Worm (Caenorhabditis elegans) whole organism, L1 larva: ENCODE data around the gene sars-1.

ENCODE experiments used
- fkh-8 ChIP-seq: sonication (generic microtip); optimal IDR thresholded peaks from 2 replicates; lab custom pipeline; 2016; ENCODE audit warnings: mild to moderate bottlenecking, missing genetic modification characterization, missing compliant biosample characterization
- fos-1 ChIP-seq: fragments of 150-350 bp; optimal IDR thresholded peaks from 2 replicates; lab custom pipeline; 2014; ENCODE audit warnings: missing biosample characterization, missing genetic modification characterization
- hlh-17 ChIP-seq: fragments of 200-800 bp; sonication (Bioruptor generic); optimal IDR thresholded peaks from 2 replicates; lab custom pipeline; 2018; ENCODE audit warnings: missing genetic modification characterization, mild to moderate bottlenecking, missing compliant biosample characterization, moderate library complexity, borderline replicate concordance
- lin-15B ChIP-seq: fragments of 150-350 bp; sonication (generic microtip); optimal IDR thresholded peaks from 3 replicates; lab custom pipeline; 2014; ENCODE audit warnings: missing biosample characterization, missing genetic modification characterization
- mdl-1 ChIP-seq, 2 experiments: fragments of 150-350 bp; optimal IDR thresholded peaks; 2 replicates each; lab custom pipeline; 2014 to 2017; ENCODE audit warnings: missing biosample characterization in 2 of 2, missing genetic modification characterization in 2 of 2, inconsistent platforms in 1 of 2
- nhr-237 ChIP-seq: fragments of 150-350 bp; optimal IDR thresholded peaks from 2 replicates; lab custom pipeline; 2014; ENCODE audit warnings: missing biosample characterization, missing genetic modification characterization
- nhr-77 ChIP-seq: fragments of 150-350 bp; optimal IDR thresholded peaks from 2 replicates; lab custom pipeline; 2014; ENCODE audit warnings: missing biosample characterization, missing genetic modification characterization
- tbx-2 ChIP-seq: sonication (generic microtip); optimal IDR thresholded peaks from 2 replicates; lab custom pipeline; 2016; ENCODE audit warnings: missing genetic modification characterization, missing compliant biosample characterization
- tlp-1 ChIP-seq: fragments of 150-350 bp; optimal IDR thresholded peaks from 2 replicates; lab custom pipeline; 2014; ENCODE audit warnings: missing biosample characterization, missing genetic modification characterization

ce11 chrIV:9972629-9973028 lies 30.9 kb upstream of the sars-1 start, which contains the start of the genes C47E12.12 and C47E12.10:
- TF ChIP-seq hlh-17 (GFP tag; lab: Kevin White, UChicago) (no peak), fkh-8 (tag; lab: Kevin White, UChicago) (no peak), tbx-2 (no peak), nhr-237 (tag; lab: Kevin White, UChicago) (no peak), nhr-77 (tag; lab: Kevin White, UChicago) (no peak), mdl-1 (tag; optimal IDR thresholded peaks at IDR 0.05; lab: Kevin White, UChicago) (no peak), fos-1 (tag; lab: Kevin White, UChicago) (no peak), tlp-1 (tag; lab: Kevin White, UChicago) (no peak), lin-15B (tag; lab: Kevin White, UChicago) (no peak)
